Worm (Caenorhabditis elegans) whole organism, early embryonic: Measurements from ENCODE around the gene gcy-12.

Experiments
- B0310.2 ChIP-seq: sonication (generic microtip); optimal IDR thresholded peaks from 2 replicates; lab custom pipeline; 2016; ENCODE audit warnings: mild to moderate bottlenecking, missing genetic modification characterization, missing compliant biosample characterization
- F13C5.2 ChIP-seq: sonication (generic microtip); optimal IDR thresholded peaks from 2 replicates; lab custom pipeline; 2017; ENCODE audit warnings: mild to moderate bottlenecking, missing genetic modification characterization, inconsistent platforms, missing compliant biosample characterization
- aly-1 ChIP-seq: sonication (generic microtip); optimal IDR thresholded peaks from 2 replicates; lab custom pipeline; 2016; ENCODE audit warnings: missing genetic modification characterization, missing compliant biosample characterization
- ama-1 ChIP-seq: fragments of 150-350 bp; optimal IDR thresholded peaks from 2 replicates; lab custom pipeline; 2014
- ceh-36 ChIP-seq: sonication (generic microtip); optimal IDR thresholded peaks from 2 replicates; lab custom pipeline; 2016; ENCODE audit warnings: missing genetic modification characterization, inconsistent platforms, missing compliant biosample characterization
- ets-7 ChIP-seq: sonication (generic microtip); optimal IDR thresholded peaks from 2 replicates; lab custom pipeline; 2016; ENCODE audit warnings: missing genotype, missing genetic modification characterization, missing compliant biosample characterization
- flt-1 ChIP-seq: fragments of 200-800 bp; sonication (Bioruptor generic); IDR thresholded peaks from 2 replicates; pipeline ENCODE4 v1.3.6; 2022; ENCODE audit warnings: missing genetic modification characterization, missing compliant biosample characterization
- hmbx-1 ChIP-seq: sonication (generic microtip); optimal IDR thresholded peaks from 2 replicates; lab custom pipeline; 2016; ENCODE audit warnings: mild to moderate bottlenecking, missing genetic modification characterization, missing compliant biosample characterization
- hmg-4 ChIP-seq: fragments of 200-800 bp; sonication (Bioruptor generic); optimal IDR thresholded peaks from 2 replicates; lab custom pipeline; 2018; ENCODE audit warnings: mild to moderate bottlenecking, missing genetic modification characterization, missing compliant biosample characterization
- scrt-1 ChIP-seq: fragments of 200-800 bp; sonication (Bioruptor generic); IDR thresholded peaks from 2 replicates; pipeline ENCODE4 v1.3.6; 2022; ENCODE audit warnings: missing genetic modification characterization, missing compliant biosample characterization
- sea-1 ChIP-seq: fragments of 200-800 bp; sonication (Bioruptor generic); conservative IDR thresholded peaks from 2 replicates; pipeline ENCODE4 v1.3.6; 2022; ENCODE audit warnings: missing genetic modification characterization, missing compliant biosample characterization
- tbx-11 ChIP-seq: fragments of 200-800 bp; sonication (Bioruptor generic); IDR thresholded peaks from 2 replicates; pipeline ENCODE4 v1.3.6; 2022; ENCODE audit warnings: missing genetic modification characterization, missing compliant biosample characterization
- tbx-37 ChIP-seq: fragments of 200-800 bp; sonication (Bioruptor generic); conservative IDR thresholded peaks from 2 replicates; pipeline ENCODE4 v1.3.6; 2022; ENCODE audit warnings: missing genetic modification reagents, missing genetic modification characterization, missing compliant biosample characterization

DNA sequence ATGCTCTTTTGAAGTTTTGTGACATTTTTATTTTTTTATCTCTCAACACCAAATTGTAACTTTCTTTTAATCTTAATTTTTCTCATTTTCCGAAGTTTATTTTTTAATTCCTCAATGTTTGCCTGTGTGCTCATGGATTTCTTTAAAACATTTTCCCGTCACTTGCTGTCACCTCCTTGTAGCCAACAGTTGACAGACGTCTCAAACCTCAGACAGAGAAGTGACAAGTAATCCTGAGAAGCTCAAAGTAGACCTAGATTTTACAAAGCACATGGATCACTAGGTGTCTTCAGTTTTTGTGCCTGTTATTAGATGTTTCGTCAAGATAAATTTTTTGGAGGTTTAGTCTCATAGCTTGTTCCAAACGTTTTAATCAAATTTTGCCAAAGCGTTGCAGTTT is 2.1 kb upstream of the gcy-12 start:
- TF ChIP-seq hmbx-1 (tag; lab: Kevin White, UChicago), result no peak
- TF ChIP-seq aly-1 (tag; lab: Kevin White, UChicago), result no peak
- no peak for TF ChIP-seq hmg-4
- TF ChIP-seq ama-1 (lab: Kevin White, UChicago), result no peak
- no peak for TF ChIP-seq scrt-1 (GFP tag; lab: Robert Waterston, UW)
- TF ChIP-seq sea-1 (GFP tag; lab: Robert Waterston, UW), result no peak
- TF ChIP-seq flt-1 (GFP tag; lab: Robert Waterston, UW), result no peak
- no peak for TF ChIP-seq tbx-37 (GFP tag; lab: Robert Waterston, UW)
- TF ChIP-seq B0310.2 (tag; lab: Kevin White, UChicago), result no peak
- no peak for TF ChIP-seq tbx-11 (GFP tag; lab: Robert Waterston, UW)
- no peak for TF ChIP-seq F13C5.2 (tag; lab: Kevin White, UChicago)
- TF ChIP-seq ceh-36 (tag; lab: Kevin White, UChicago), result no peak
- no peak for TF ChIP-seq ets-7 (tag; lab: Kevin White, UChicago)
